Worm (Caenorhabditis elegans) whole organism, dauer: ENCODE measurements around the gene C02D5.4.

Experiments used
- unc-62 ChIP-seq: sonication (generic microtip); optimal IDR thresholded peaks from 2 replicates; lab custom pipeline; 2017; ENCODE audit warnings: missing biosample characterization, missing genetic modification reagents, missing genetic modification characterization

C02D5.4 gene

ce11 chrIII:8580802-8581201, 28.8 kb downstream of the C02D5.4 start, which contains the start of gene doxa-1:
doxa-1 (plus strand) TSS chrIII:8581102.
- no peak for TF ChIP-seq unc-62 (GFP tag; lab: Kevin White, UChicago)

ce11 chrIII:8588592-8589153, 36.7 kb downstream of the C02D5.4 start, which contains the start of gene glr-1:
glr-1 (minus strand) TSS chrIII:8588642.
- TF ChIP-seq unc-62 (GFP tag; lab: Kevin White, UChicago) = no peak

- no peak for TF ChIP-seq unc-62 (GFP tag; lab: Kevin White, UChicago)
Measured at ce11 chrIII:8589195-8589594, 37.2 kb downstream of the C02D5.4 start, which contains the start of gene fip-3. fip-3 (minus strand) TSS chrIII:8589488.

- no peak for TF ChIP-seq unc-62 (GFP tag; lab: Kevin White, UChicago)
Measured at ce11 chrIII:8590882-8591281, 38.9 kb downstream of the C02D5.4 start, which contains the start of gene fipr-16. fipr-16 (minus strand) TSS chrIII:8590982.

ce11 chrIII:8593620-8594019, 41.7 kb downstream of the C02D5.4 start, which contains the start of gene C06E1.7:
C06E1.7 (minus strand) TSS chrIII:8593720.
- TF ChIP-seq unc-62 (GFP tag; lab: Kevin White, UChicago) = no peak

ce11 chrIII:8594088-8594487, 42.1 kb downstream of the C02D5.4 start:
- no peak for TF ChIP-seq unc-62 (GFP tag; lab: Kevin White, UChicago)

- no peak for TF ChIP-seq unc-62 (GFP tag; lab: Kevin White, UChicago)
Measured at ce11 chrIII:8596692-8597091, 44.7 kb downstream of the C02D5.4 start.

- TF ChIP-seq unc-62 (GFP tag; lab: Kevin White, UChicago) = no peak
Measured at ce11 chrIII:8597770-8598169, 45.8 kb downstream of the C02D5.4 start, which contains the start of gene ztf-30. ztf-30 (minus strand) TSS chrIII:8597870.

ce11 chrIII:8598961-8599360, 47.0 kb downstream of the C02D5.4 start:
- no peak for TF ChIP-seq unc-62 (GFP tag; lab: Kevin White, UChicago)

ce11 chrIII:8602148-8602547, 50.2 kb downstream of the C02D5.4 start:
- no peak for TF ChIP-seq unc-62 (GFP tag; lab: Kevin White, UChicago)
